Worm (Caenorhabditis elegans): ENCODE data around the gene srg-46.

The srg-46 gene

DNA sequence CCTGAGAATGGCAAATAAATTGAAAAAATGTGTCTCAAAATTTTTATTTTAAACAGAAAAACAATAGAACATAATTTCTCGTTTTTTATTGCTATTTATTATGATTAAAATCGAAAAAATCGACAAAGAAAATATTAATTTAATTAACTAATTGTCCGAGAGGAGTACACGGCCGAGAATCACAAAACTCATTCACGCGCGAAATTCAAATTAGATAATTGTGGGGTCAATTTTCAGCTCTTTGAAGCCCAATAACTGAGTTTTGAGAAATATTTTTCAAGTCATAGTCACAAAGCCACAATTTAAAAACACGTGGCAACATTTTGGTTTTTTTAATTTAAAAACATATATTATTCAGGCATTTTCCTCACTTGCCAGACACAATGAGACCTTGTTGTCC lies 45.6 kb downstream of the srg-46 start (continued):
- TF ChIP-seq unc-130 (GFP tag; optimal IDR thresholded peaks at IDR 0.05) (peak; percentile 22), zip-11 (GFP tag; IDR thresholded peaks at IDR 0.05) (no peak), ztf-11 (tag; optimal IDR thresholded peaks at IDR 0.05) (no peak), ctbp-1 (GFP tag; IDR thresholded peaks at IDR 0.05) (no peak), lin-13 (GFP tag; optimal IDR thresholded peaks at IDR 0.05) (no peak), aha-1 (tag) (peak; percentile 70), dmd-6 (GFP tag; IDR thresholded peaks at IDR 0.05) (no peak), lin-38 (GFP tag; IDR thresholded peaks at IDR 0.05) (peak; percentile 51), hlh-11 (tag; optimal IDR thresholded peaks at IDR 0.05) (no peak), ceh-28 (tag; optimal IDR thresholded peaks at IDR 0.05) (no peak), lsy-2 (tag; optimal IDR thresholded peaks at IDR 0.05) (peak in 1 of 2 experiments; percentile 31), jun-1 (tag; optimal IDR thresholded peaks at IDR 0.05) (no peak), nhr-42 (GFP tag; IDR thresholded peaks at IDR 0.05) (no peak), dve-1 (tag; optimal IDR thresholded peaks at IDR 0.05; ENCODE audit: insufficient read depth) (no peak), F49E8.2 (tag; optimal IDR thresholded peaks at IDR 0.05; ENCODE audit: borderline replicate concordance) (peak; percentile 18), dpl-1 (GFP tag; optimal IDR thresholded peaks at IDR 0.05) (peak; percentile 87), ceh-20 (GFP tag; IDR thresholded peaks at IDR 0.05) (no peak), unc-39 (tag; optimal IDR thresholded peaks at IDR 0.05) (no peak), dmd-8 (GFP tag; IDR thresholded peaks at IDR 0.05) (no peak), pqm-1 (tag; optimal IDR thresholded peaks at IDR 0.05) (no peak), mxl-3 (GFP tag; optimal IDR thresholded peaks at IDR 0.05) (no peak), zfp-2 (tag; optimal IDR thresholded peaks at IDR 0.05) (no peak), daf-16 (GFP tag; optimal IDR thresholded peaks at IDR 0.05) (no peak), daf-16 (tag; optimal IDR thresholded peaks at IDR 0.05) (no peak), pha-4 (GFP tag; IDR thresholded peaks at IDR 0.05) (no peak), pha-4 (tag; optimal IDR thresholded peaks at IDR 0.05) (no peak), madf-9 (GFP tag; conservative IDR thresholded peaks at IDR 0.05) (no peak), mxl-2 (GFP tag; conservative IDR thresholded peaks at IDR 0.05) (no peak), lin-1 (GFP tag; IDR thresholded peaks at IDR 0.05) (no peak), zfp-3 (GFP tag; conservative IDR thresholded peaks at IDR 0.05) (no peak), rbr-2 (tag; optimal IDR thresholded peaks at IDR 0.05) (no peak), spr-1 (tag; optimal IDR thresholded peaks at IDR 0.05) (no peak), madf-5 (GFP tag; IDR thresholded peaks at IDR 0.05) (no peak), mep-1 (tag; optimal IDR thresholded peaks at IDR 0.05) (no peak), ceh-62 (tag; optimal IDR thresholded peaks at IDR 0.05) (no peak), vab-7 (GFP tag; IDR thresholded peaks at IDR 0.05) (no peak), nhr-28 (tag; optimal IDR thresholded peaks at IDR 0.05) (no peak), nhr-237 (tag; optimal IDR thresholded peaks at IDR 0.05) (no peak), R02D3.7 (tag; optimal IDR thresholded peaks at IDR 0.05) (no peak), aly-2 (tag; optimal IDR thresholded peaks at IDR 0.05) (no peak), gei-8 (GFP tag; optimal IDR thresholded peaks at IDR 0.05) (no peak), tra-1 (GFP tag; IDR thresholded peaks at IDR 0.05) (no peak), F26F4.8 (GFP tag; conservative IDR thresholded peaks at IDR 0.05) (no peak), mes-2 (tag; optimal IDR thresholded peaks at IDR 0.05; ENCODE audit: poor library complexity, severe bottlenecking) (peak; percentile 90), fkh-10 (GFP tag; optimal IDR thresholded peaks at IDR 0.05) (no peak), snpc-4 (tag; optimal IDR thresholded peaks at IDR 0.05) (no peak), ces-1 (GFP tag; optimal IDR thresholded peaks at IDR 0.05) (no peak), F44E2.7 (GFP tag; IDR thresholded peaks at IDR 0.05) (no peak), T20F7.1 (GFP tag; optimal IDR thresholded peaks at IDR 0.05) (peak; percentile 2), Y48G9A.11 (GFP tag; IDR thresholded peaks at IDR 0.05) (peak; percentile 65; the same call in 1 of the 2 replicates), nhr-41 (GFP tag; IDR thresholded peaks at IDR 0.05) (no peak), php-3 (GFP tag; IDR thresholded peaks at IDR 0.05) (no peak), ceh-82 (tag; optimal IDR thresholded peaks at IDR 0.05) (no peak), daf-8 (GFP tag; IDR thresholded peaks at IDR 0.05) (no peak)
